Fruit fly (Drosophila melanogaster): ENCODE data around the gene oc.
A peak's percentile ranks its signal among the peaks of the same experiment; 100 is the strongest.

Gene oc

DNA sequence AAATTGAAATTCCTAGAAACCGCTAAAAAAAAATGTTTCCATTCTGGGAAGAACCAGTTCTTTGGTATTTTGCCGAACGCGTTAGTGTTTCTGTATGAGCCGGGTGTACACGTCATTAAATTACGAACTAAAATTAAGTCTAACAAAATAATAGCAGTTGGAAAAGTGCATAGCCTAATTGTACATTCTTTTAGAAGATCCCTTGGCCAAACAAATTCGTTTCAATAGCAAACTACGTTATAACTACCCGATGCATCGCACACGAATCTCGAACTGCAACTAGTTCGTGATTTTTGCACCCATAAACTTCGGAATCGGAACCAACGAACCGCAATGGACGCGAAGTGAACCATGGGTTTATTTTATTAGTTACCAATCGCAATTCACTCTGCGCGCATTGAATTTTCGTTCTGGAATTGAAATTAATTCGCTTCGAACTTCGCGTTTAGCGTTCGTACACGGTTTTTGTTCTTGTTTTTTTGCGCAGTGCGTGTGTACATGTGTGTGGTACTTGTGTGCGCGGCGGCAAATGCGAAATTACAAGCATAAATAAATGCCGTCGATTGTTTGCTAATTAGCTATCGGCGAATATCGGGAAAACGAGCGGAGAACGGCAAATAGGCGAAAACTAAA is 30.8 kb upstream of the oc start, which contains the start of gene CAH3 (continued):
- TF ChIP-seq Gsc (GFP tag; IDR thresholded peaks at IDR 0.05) (peak; percentile 62), Gug (GFP tag; IDR thresholded peaks at IDR 0.05) (peak; percentile 88), Opbp (GFP tag; IDR thresholded peaks at IDR 0.05; ENCODE audit: partially characterized antibody) (no peak), peb (GFP tag; IDR thresholded peaks at IDR 0.05) (peak; percentile 85), oc (tag; optimal IDR thresholded peaks at IDR 0.05) (peak; percentile 98), pb (GFP tag; optimal IDR thresholded peaks at IDR 0.05) (peak; percentile 93), Xbp1 (GFP tag; optimal IDR thresholded peaks at IDR 0.05) (peak; percentile 96), salm (tag; optimal IDR thresholded peaks at IDR 0.05) (peak; percentile 84), Eip74EF (GFP tag; optimal IDR thresholded peaks at IDR 0.05) (peak in 1 of 2 experiments; percentile 81), jing (GFP tag; optimal IDR thresholded peaks at IDR 0.05) (peak; percentile 87), bcd (GFP tag; optimal IDR thresholded peaks at IDR 0.05) (peak; percentile 93), caup (GFP tag; optimal IDR thresholded peaks at IDR 0.05; ENCODE audit: severe bottlenecking) (peak; percentile 95), jigr1 (GFP tag; IDR thresholded peaks at IDR 0.05) (peak; percentile 60; the same call in 1 of the 3 replicates), CG12236 (GFP tag; optimal IDR thresholded peaks at IDR 0.05) (peak; percentile 91), org-1 (GFP tag; optimal IDR thresholded peaks at IDR 0.05) (peak; percentile 90), CG1529 (GFP tag; optimal IDR thresholded peaks at IDR 0.05) (peak; percentile 88), hkb (optimal IDR thresholded peaks at IDR 0.05) (peak; percentile 32), hkb (GFP tag; IDR thresholded peaks at IDR 0.05) (peak; percentile 96), tgo (GFP tag; IDR thresholded peaks at IDR 0.05) (peak; percentile 89), Sry-δ (GFP tag; optimal IDR thresholded peaks at IDR 0.05) (peak; percentile 66), CG11696 (GFP tag; IDR thresholded peaks at IDR 0.05) (peak; percentile 71), CG1792 (GFP tag; optimal IDR thresholded peaks at IDR 0.05) (peak; percentile 92), CG13287 (GFP tag; IDR thresholded peaks at IDR 0.05; ENCODE audit: partially characterized antibody) (no peak), trh (GFP tag; optimal IDR thresholded peaks at IDR 0.05) (peak; percentile 69), Tbp (GFP tag; optimal IDR thresholded peaks at IDR 0.05) (no peak), HLHmδ (GFP tag; optimal IDR thresholded peaks at IDR 0.05) (no peak), toy (GFP tag; IDR thresholded peaks at IDR 0.05) (peak; percentile 79), ham (GFP tag; IDR thresholded peaks at IDR 0.05) (peak; percentile 47), GATAe (GFP tag; conservative IDR thresholded peaks at IDR 0.05) (no peak; the same call in 1 of the 2 replicates), CG17359 (tag; optimal IDR thresholded peaks at IDR 0.05) (peak; percentile 92), grn (GFP tag; optimal IDR thresholded peaks at IDR 0.05) (peak; percentile 53), CG5245 (GFP tag; optimal IDR thresholded peaks at IDR 0.05) (peak; percentile 84), CG2678 (tag; optimal IDR thresholded peaks at IDR 0.05) (peak; percentile 96), CG10543 (GFP tag; optimal IDR thresholded peaks at IDR 0.05) (peak; percentile 95), CG12769 (tag; optimal IDR thresholded peaks at IDR 0.05) (peak; percentile 97), CG11723 (GFP tag; optimal IDR thresholded peaks at IDR 0.05) (peak; percentile 92), Lpt (GFP tag; optimal IDR thresholded peaks at IDR 0.05) (no peak), CG7839 (tag; optimal IDR thresholded peaks at IDR 0.05) (peak; percentile 95), gce (GFP tag; IDR thresholded peaks at IDR 0.05) (peak; percentile 90), Chrac-16 (GFP tag; optimal IDR thresholded peaks at IDR 0.05) (peak; percentile 91), ase (GFP tag; IDR thresholded peaks at IDR 0.05) (peak; percentile 85), vfl (GFP tag; optimal IDR thresholded peaks at IDR 0.05) (peak; percentile 92), esg (GFP tag; conservative IDR thresholded peaks at IDR 0.05) (peak; percentile 88), Doc3 (GFP tag; IDR thresholded peaks at IDR 0.05; ENCODE audit: partially characterized antibody) (no peak), ato (GFP tag; IDR thresholded peaks at IDR 0.05; ENCODE audit: partially characterized antibody) (no peak), CG13296 (GFP tag; optimal IDR thresholded peaks at IDR 0.05) (peak; percentile 94), pan (optimal IDR thresholded peaks at IDR 0.05) (no peak), pan (GFP tag; optimal IDR thresholded peaks at IDR 0.05 in 1 of 2, IDR thresholded peaks at IDR 0.05 in 1 of 2) (peak in 1 of 2 experiments; percentile 94), Atf-2 (GFP tag; optimal IDR thresholded peaks at IDR 0.05) (peak; percentile 92), Antp (GFP tag; optimal IDR thresholded peaks at IDR 0.05) (peak; percentile 95)
